Fruit fly (Drosophila melanogaster): ENCODE results near the gene CG42675.

Gene CG42675

dm6 chr3R:5861218-5861902 is 48.0 kb downstream of the CG42675 start (continued):
- TF ChIP-seq gem (tag; optimal IDR thresholded peaks at IDR 0.05) (peak; percentile 48), row (GFP tag; IDR thresholded peaks at IDR 0.05) (peak; percentile 58), HHEX (GFP tag; optimal IDR thresholded peaks at IDR 0.05) (peak; percentile 16), B-H2 (GFP tag; optimal IDR thresholded peaks at IDR 0.05) (no peak), CG32532 (GFP tag; IDR thresholded peaks at IDR 0.05) (peak; percentile 71), Abd-B (GFP tag; optimal IDR thresholded peaks at IDR 0.05) (no peak), CG12236 (GFP tag; optimal IDR thresholded peaks at IDR 0.05) (no peak), CG14441 (GFP tag; IDR thresholded peaks at IDR 0.05) (no peak), H15 (GFP tag; IDR thresholded peaks at IDR 0.05) (no peak), Xbp1 (GFP tag; optimal IDR thresholded peaks at IDR 0.05) (peak; percentile 14), Scr (GFP tag; IDR thresholded peaks at IDR 0.05; ENCODE audit: partially characterized antibody) (no peak), CG1024 (GFP tag; IDR thresholded peaks at IDR 0.05) (peak; percentile 22; the same call in 1 of the 2 replicates), CG12219 (GFP tag; optimal IDR thresholded peaks at IDR 0.05) (no peak), CG1832 (GFP tag; optimal IDR thresholded peaks at IDR 0.05) (no peak), sens-2 (GFP tag; IDR thresholded peaks at IDR 0.05) (no peak), CG6683 (GFP tag; optimal IDR thresholded peaks at IDR 0.05) (no peak), Dll (GFP tag; IDR thresholded peaks at IDR 0.05; ENCODE audit: partially characterized antibody) (no peak), CG7372 (GFP tag; IDR thresholded peaks at IDR 0.05) (no peak), tio (GFP tag; optimal IDR thresholded peaks at IDR 0.05) (no peak), HLH4C (GFP tag; IDR thresholded peaks at IDR 0.05; ENCODE audit: partially characterized antibody) (no peak), ash1 (GFP tag; optimal IDR thresholded peaks at IDR 0.05) (no peak), phol (tag; optimal IDR thresholded peaks at IDR 0.05) (no peak), CG12942 (GFP tag; optimal IDR thresholded peaks at IDR 0.05) (no peak), CG2116 (GFP tag; optimal IDR thresholded peaks at IDR 0.05) (no peak), grau (tag; optimal IDR thresholded peaks at IDR 0.05) (peak; percentile 38), CG10147 (GFP tag; optimal IDR thresholded peaks at IDR 0.05) (peak; percentile 13), CHES-1-like (GFP tag; optimal IDR thresholded peaks at IDR 0.05) (no peak), tna (GFP tag; IDR thresholded peaks at IDR 0.05; ENCODE audit: partially characterized antibody) (no peak), CG4854 (GFP tag; optimal IDR thresholded peaks at IDR 0.05) (no peak), Vsx1 (GFP tag; optimal IDR thresholded peaks at IDR 0.05) (no peak), exex (tag; optimal IDR thresholded peaks at IDR 0.05) (peak; percentile 0), maf-S (GFP tag; optimal IDR thresholded peaks at IDR 0.05) (no peak), Hr78 (GFP tag; optimal IDR thresholded peaks at IDR 0.05) (no peak), CG13296 (GFP tag; optimal IDR thresholded peaks at IDR 0.05) (no peak), Hr51 (GFP tag; optimal IDR thresholded peaks at IDR 0.05) (no peak), Tbp (GFP tag; optimal IDR thresholded peaks at IDR 0.05) (no peak), CG6175 (GFP tag; IDR thresholded peaks at IDR 0.05) (no peak), sens (GFP tag) (peak; percentile 78), slou (GFP tag; optimal IDR thresholded peaks at IDR 0.05) (peak; percentile 22), CG6654 (GFP tag; optimal IDR thresholded peaks at IDR 0.05) (peak; percentile 25), lmd (GFP tag; IDR thresholded peaks at IDR 0.05) (peak; percentile 34), CG18599 (GFP tag; optimal IDR thresholded peaks at IDR 0.05) (peak; percentile 56), fd96Cb (tag; optimal IDR thresholded peaks at IDR 0.05) (no peak), so (GFP tag; IDR thresholded peaks at IDR 0.05) (no peak), CG7928 (GFP tag; optimal IDR thresholded peaks at IDR 0.05) (peak; percentile 23), Sox100B (GFP tag; optimal IDR thresholded peaks at IDR 0.05) (peak; percentile 44), CG8924 (tag; optimal IDR thresholded peaks at IDR 0.05) (peak; percentile 36), eyg (GFP tag; optimal IDR thresholded peaks at IDR 0.05) (peak; percentile 8), knrl (GFP tag; IDR thresholded peaks at IDR 0.05; ENCODE audit: partially characterized antibody) (no peak)
